Worm (Caenorhabditis elegans) whole organism, L4 larva: ENCODE results near the gene nep-5.

Experiments used
- aly-2 ChIP-seq: sonication (generic microtip); optimal IDR thresholded peaks from 2 replicates; lab custom pipeline; 2018; ENCODE audit warnings: missing biosample characterization, missing genetic modification characterization
- ceh-28 ChIP-seq: fragments of 150-350 bp; optimal IDR thresholded peaks from 2 replicates; lab custom pipeline; 2014; ENCODE audit warnings: missing biosample characterization, missing genetic modification reagents, missing genetic modification characterization
- lin-1 ChIP-seq: fragments of 200-800 bp; sonication (Bioruptor generic); IDR thresholded peaks from 2 replicates; pipeline ENCODE4 v1.3.6; 2022; ENCODE audit warnings: missing genetic modification reagents, missing genetic modification characterization, missing compliant biosample characterization
- nhr-28 ChIP-seq: fragments of 150-350 bp; optimal IDR thresholded peaks from 2 replicates; lab custom pipeline; 2014; ENCODE audit warnings: missing biosample characterization, missing genetic modification characterization
- snpc-4 ChIP-seq: fragments of 150-350 bp; optimal IDR thresholded peaks from 2 replicates; lab custom pipeline; 2014; ENCODE audit warnings: missing biosample characterization, missing genetic modification characterization
- ztf-7 ChIP-seq: fragments of 150-350 bp; optimal IDR thresholded peaks from 2 replicates; lab custom pipeline; 2014; ENCODE audit warnings: missing biosample characterization, missing genetic modification characterization

DNA sequence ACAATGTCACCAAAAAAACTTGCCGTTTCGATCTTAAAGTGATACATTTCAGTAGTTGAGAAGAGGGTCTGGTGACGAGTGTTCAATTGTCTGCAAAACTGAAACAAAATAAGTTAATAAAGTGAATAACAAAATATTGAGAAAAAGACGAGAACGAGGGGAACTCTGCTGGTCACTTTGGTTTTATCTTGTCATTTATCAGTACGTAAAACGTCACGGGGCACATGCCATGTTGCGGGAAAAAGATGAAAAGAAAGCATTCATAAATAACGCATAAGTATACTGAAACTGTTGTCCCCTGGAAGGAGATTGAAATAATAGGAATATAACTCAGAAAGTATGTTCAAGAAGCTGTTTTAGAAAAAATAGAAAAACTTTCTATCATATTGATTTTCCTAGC, 26.9 kb downstream of the nep-5 start, which contains the start of gene sahd-1:
- TF ChIP-seq snpc-4 (tag; lab: Kevin White, UChicago) (no peak), nhr-28 (tag; lab: Kevin White, UChicago) (no peak), lin-1 (no peak), ztf-7 (no peak), ceh-28 (tag; lab: Kevin White, UChicago) (no peak), aly-2 (tag; lab: Kevin White, UChicago) (no peak)
